Fruit fly (Drosophila melanogaster): ENCODE results near the gene CG14518.

DNA sequence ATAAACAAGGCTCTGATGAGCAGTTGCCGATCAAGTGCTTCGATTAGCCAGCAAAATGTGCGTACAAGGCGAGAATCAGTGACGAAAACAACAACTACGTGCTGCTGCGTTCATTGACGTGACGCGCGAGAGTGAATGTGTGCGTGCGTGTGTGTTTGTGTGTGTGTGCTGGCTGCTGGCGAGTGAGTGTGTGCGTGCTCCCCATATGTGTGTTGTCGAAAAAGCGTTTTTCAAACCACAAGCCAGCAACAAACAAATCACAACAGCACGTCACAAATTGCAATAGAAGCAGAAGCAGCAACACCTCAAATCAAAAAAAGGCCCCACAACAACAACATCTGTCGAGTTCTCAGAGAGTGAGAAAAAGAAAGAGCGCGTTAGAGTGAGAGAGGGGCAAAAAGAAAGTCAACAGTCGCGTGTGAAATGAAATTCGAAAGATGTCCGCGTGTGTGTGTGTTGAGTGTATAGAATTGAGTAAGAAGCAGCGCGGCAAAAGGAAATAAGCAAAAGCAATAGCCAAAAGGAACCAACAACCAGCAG is 39.2 kb downstream of the CG14518 start:
- TF ChIP-seq psq (optimal IDR thresholded peaks at IDR 0.05) = no peak
- no peak for TF ChIP-seq Myc (optimal IDR thresholded peaks at IDR 0.05)
- TF ChIP-seq h (optimal IDR thresholded peaks at IDR 0.05) = no peak
